Fruit fly (Drosophila melanogaster) whole organism, prepupa: ENCODE measurements around the gene CG10508.
A peak's percentile ranks its signal among the peaks of the same experiment; 100 is the strongest.

Experiments
- Blimp-1 ChIP-seq: fragments of 200-800 bp; sonication (Bioruptor generic); optimal IDR thresholded peaks from 3 replicates; lab custom pipeline; 2017; ENCODE audit warnings: missing biosample characterization, missing genetic modification characterization, mild to moderate bottlenecking, moderate library complexity, missing genetic modification reagents
- CG10669 ChIP-seq: fragments of 200-800 bp; sonication (Bioruptor generic); optimal IDR thresholded peaks from 3 replicates; lab custom pipeline; 2018; ENCODE audit warnings: missing biosample characterization, mild to moderate bottlenecking, missing genetic modification characterization, moderate library complexity
- CG11294 ChIP-seq: fragments of 200-800 bp; sonication (Bioruptor generic); IDR thresholded peaks from 2 replicates; pipeline ENCODE4 v1.3.6; 2022; ENCODE audit warnings: missing biosample characterization, missing genetic modification characterization
- CG11762 ChIP-seq: fragments of 200-800 bp; sonication (Bioruptor generic); optimal IDR thresholded peaks from 3 replicates; lab custom pipeline; 2016; ENCODE audit warnings: missing biosample characterization, missing genetic modification characterization; ENCODE audit not compliant: insufficient read depth
- CG15336 ChIP-seq: fragments of 200-800 bp; sonication (Bioruptor generic); IDR thresholded peaks from 2 replicates; pipeline ENCODE4 v1.3.6; 2022; ENCODE audit warnings: missing biosample characterization, missing genetic modification characterization
- CG1621 ChIP-seq: fragments of 200-800 bp; sonication (Bioruptor generic); optimal IDR thresholded peaks from 3 replicates; lab custom pipeline; 2018; ENCODE audit warnings: missing biosample characterization, mild to moderate bottlenecking, missing genetic modification characterization
- CG16779 ChIP-seq: fragments of 200-800 bp; sonication (Bioruptor generic); optimal IDR thresholded peaks from 3 replicates; lab custom pipeline; 2017; ENCODE audit warnings: missing biosample characterization, mild to moderate bottlenecking, missing genetic modification characterization
- CG3032 ChIP-seq: fragments of 200-800 bp; optimal IDR thresholded peaks from 2 replicates; lab custom pipeline; 2019; ENCODE audit warnings: missing biosample characterization, mild to moderate bottlenecking, missing genetic modification characterization, moderate library complexity
- CG31627 ChIP-seq: fragments of 200-800 bp; sonication (Bioruptor generic); optimal IDR thresholded peaks from 3 replicates; lab custom pipeline; 2016; ENCODE audit warnings: missing biosample characterization, missing genetic modification characterization
- CG32006 ChIP-seq: fragments of 200-800 bp; sonication (Bioruptor generic); optimal IDR thresholded peaks from 3 replicates; lab custom pipeline; 2017; ENCODE audit warnings: missing biosample characterization, mild to moderate bottlenecking, missing genetic modification characterization
- CG3919 ChIP-seq: fragments of 200-800 bp; sonication (Bioruptor generic); optimal IDR thresholded peaks from 3 replicates; lab custom pipeline; 2016; ENCODE audit warnings: missing biosample characterization, missing genetic modification characterization
- CG4318 ChIP-seq: fragments of 200-800 bp; sonication (Bioruptor generic); optimal IDR thresholded peaks from 3 replicates; lab custom pipeline; 2017; ENCODE audit warnings: missing biosample characterization, mild to moderate bottlenecking, missing genetic modification characterization
- CG6163 ChIP-seq: fragments of 200-800 bp; sonication (Bioruptor generic); IDR thresholded peaks from 3 replicates; pipeline ENCODE4 v1.3.6; 2022; ENCODE audit warnings: missing biosample characterization, missing genetic modification characterization
- CG6808 ChIP-seq: fragments of 200-800 bp; sonication (Bioruptor generic); optimal IDR thresholded peaks from 3 replicates; lab custom pipeline; 2017; ENCODE audit warnings: missing biosample characterization, missing genetic modification characterization, mild to moderate bottlenecking, moderate library complexity, missing genetic modification reagents
- CG6854 ChIP-seq: fragments of 200-800 bp; sonication (Bioruptor generic); optimal IDR thresholded peaks from 2 replicates; lab custom pipeline; 2017; ENCODE audit warnings: missing biosample characterization, mild to moderate bottlenecking, missing genetic modification characterization
- CG7368 ChIP-seq: fragments of 200-800 bp; sonication (Bioruptor generic); optimal IDR thresholded peaks from 3 replicates; lab custom pipeline; 2016; ENCODE audit warnings: missing biosample characterization, missing genetic modification characterization
- CG8119 ChIP-seq: fragments of 200-800 bp; sonication (Bioruptor generic); IDR thresholded peaks from 3 replicates; pipeline ENCODE4 v1.3.6; 2022; ENCODE audit warnings: missing biosample characterization, missing genetic modification characterization
- CG9139 ChIP-seq: fragments of 200-800 bp; sonication (Bioruptor generic); optimal IDR thresholded peaks from 3 replicates; lab custom pipeline; 2017; ENCODE audit warnings: missing biosample characterization, mild to moderate bottlenecking, missing genetic modification characterization
- Eip75B ChIP-seq: fragments of 200-800 bp; sonication (Bioruptor generic); optimal IDR thresholded peaks from 3 replicates; lab custom pipeline; 2016; ENCODE audit warnings: missing biosample characterization, missing genetic modification characterization
- Eip78C ChIP-seq: fragments of 200-800 bp; sonication (Bioruptor generic); peaks from one replicate; lab custom pipeline; 2016; ENCODE audit warnings: missing biosample characterization, missing genetic modification characterization
- Eip93F ChIP-seq: fragments of 200-800 bp; sonication (Bioruptor generic); optimal IDR thresholded peaks from 2 replicates; lab custom pipeline; 2016; ENCODE audit warnings: missing biosample characterization, mild to moderate bottlenecking, missing genetic modification characterization
- Ets21C ChIP-seq: fragments of 200-800 bp; sonication (Bioruptor generic); optimal IDR thresholded peaks from 3 replicates; lab custom pipeline; 2016; ENCODE audit warnings: missing biosample characterization, missing genetic modification characterization
- Ets96B ChIP-seq: fragments of 200-800 bp; optimal IDR thresholded peaks from 2 replicates; lab custom pipeline; 2019; ENCODE audit warnings: missing biosample characterization, mild to moderate bottlenecking, missing genetic modification characterization, moderate library complexity
- Gug ChIP-seq: fragments of 200-800 bp; sonication (Bioruptor generic); IDR thresholded peaks from 2 replicates; pipeline ENCODE4 v1.3.6; 2022; ENCODE audit warnings: missing biosample characterization, missing genetic modification characterization
- Hr38 ChIP-seq: sonication (Bioruptor generic); optimal IDR thresholded peaks from 2 replicates; lab custom pipeline; 2016; ENCODE audit warnings: missing biosample characterization, missing genetic modification characterization
- Hr39 ChIP-seq: fragments of 200-800 bp; sonication (Bioruptor generic); optimal IDR thresholded peaks from 2 replicates; lab custom pipeline; 2016; ENCODE audit warnings: missing biosample characterization, missing genetic modification characterization
- Hr4 ChIP-seq: fragments of 200-800 bp; sonication (Bioruptor generic); optimal IDR thresholded peaks from 3 replicates; lab custom pipeline; 2016; ENCODE audit warnings: missing biosample characterization, missing genetic modification characterization
- Smox ChIP-seq: fragments of 200-800 bp; sonication (Bioruptor generic); optimal IDR thresholded peaks from 3 replicates; lab custom pipeline; 2016; ENCODE audit warnings: missing biosample characterization, missing genetic modification characterization
- Sox102F ChIP-seq: fragments of 200-800 bp; sonication (Bioruptor generic); optimal IDR thresholded peaks from 2 replicates; lab custom pipeline; 2016; ENCODE audit warnings: missing biosample characterization, mild to moderate bottlenecking, missing genetic modification characterization
- Sox15 ChIP-seq: fragments of 200-800 bp; sonication (Bioruptor generic); optimal IDR thresholded peaks from 3 replicates; lab custom pipeline; 2016; ENCODE audit warnings: missing biosample characterization, missing genetic modification characterization
- achi ChIP-seq: fragments of 200-800 bp; sonication (Bioruptor generic); optimal IDR thresholded peaks from 3 replicates; lab custom pipeline; 2016; ENCODE audit warnings: missing biosample characterization, missing genetic modification characterization
- acj6 ChIP-seq: fragments of 200-800 bp; sonication (Bioruptor generic); optimal IDR thresholded peaks from 3 replicates; lab custom pipeline; 2016; ENCODE audit warnings: missing biosample characterization, missing genetic modification characterization
- cyc ChIP-seq: fragments of 200-800 bp; sonication (Bioruptor generic); optimal IDR thresholded peaks from 3 replicates; lab custom pipeline; 2016; ENCODE audit warnings: missing biosample characterization, missing genetic modification characterization
- dac ChIP-seq: fragments of 200-800 bp; sonication (Bioruptor generic); optimal IDR thresholded peaks from 2 replicates; lab custom pipeline; 2017; ENCODE audit warnings: missing biosample characterization, mild to moderate bottlenecking, missing genetic modification characterization
- dsx ChIP-seq: fragments of 200-800 bp; optimal IDR thresholded peaks from 3 replicates; lab custom pipeline; 2019; ENCODE audit warnings: missing biosample characterization, mild to moderate bottlenecking, missing genetic modification characterization, moderate library complexity; ENCODE audit not compliant: poor library complexity, severe bottlenecking
- fd59A ChIP-seq: fragments of 200-800 bp; sonication (Bioruptor generic); optimal IDR thresholded peaks from 2 replicates; lab custom pipeline; 2017; ENCODE audit warnings: missing biosample characterization, mild to moderate bottlenecking, missing genetic modification characterization, missing genetic modification reagents
- fkh ChIP-seq: fragments of 200-800 bp; sonication (Bioruptor generic); optimal IDR thresholded peaks from 3 replicates; lab custom pipeline; 2017; ENCODE audit warnings: missing biosample characterization, mild to moderate bottlenecking, missing genetic modification characterization, moderate library complexity
- lz ChIP-seq: fragments of 200-800 bp; sonication (Bioruptor generic); optimal IDR thresholded peaks from 3 replicates; lab custom pipeline; 2016; ENCODE audit warnings: missing biosample characterization, missing genetic modification characterization
- pdm3 ChIP-seq: fragments of 200-800 bp; sonication (Bioruptor generic); optimal IDR thresholded peaks from 3 replicates; lab custom pipeline; 2016; ENCODE audit warnings: missing biosample characterization, missing genetic modification characterization
- salr ChIP-seq, 2 experiments: fragments of 200-800 bp; sonication (Bioruptor generic); optimal IDR thresholded peaks; 3 replicates each; lab custom pipeline; 2016 to 2018; ENCODE audit warnings: missing biosample characterization in 2 of 2, missing genetic modification characterization in 2 of 2, mild to moderate bottlenecking in 1 of 2
- spab ChIP-seq: fragments of 200-800 bp; sonication (Bioruptor generic); optimal IDR thresholded peaks from 2 replicates; lab custom pipeline; 2017; ENCODE audit warnings: missing biosample characterization, mild to moderate bottlenecking, missing genetic modification characterization, missing genetic modification reagents
- ss ChIP-seq, 2 experiments: fragments of 200-800 bp; sonication (Bioruptor generic); optimal IDR thresholded peaks; 2 replicates in 1 of 2; 3 replicates in 1 of 2; lab custom pipeline; 2017 to 2018; ENCODE audit warnings: mild to moderate bottlenecking in 2 of 2, missing biosample characterization in 2 of 2, missing genetic modification characterization in 2 of 2, moderate library complexity in 1 of 2
- svp ChIP-seq: fragments of 200-800 bp; sonication (Bioruptor generic); peaks from one replicate; lab custom pipeline; 2016; ENCODE audit warnings: missing biosample characterization, missing genetic modification characterization
- topi ChIP-seq: fragments of 200-800 bp; sonication (Bioruptor generic); optimal IDR thresholded peaks from 3 replicates; lab custom pipeline; 2016; ENCODE audit warnings: missing biosample characterization, missing genetic modification characterization

CG10508 gene

DNA sequence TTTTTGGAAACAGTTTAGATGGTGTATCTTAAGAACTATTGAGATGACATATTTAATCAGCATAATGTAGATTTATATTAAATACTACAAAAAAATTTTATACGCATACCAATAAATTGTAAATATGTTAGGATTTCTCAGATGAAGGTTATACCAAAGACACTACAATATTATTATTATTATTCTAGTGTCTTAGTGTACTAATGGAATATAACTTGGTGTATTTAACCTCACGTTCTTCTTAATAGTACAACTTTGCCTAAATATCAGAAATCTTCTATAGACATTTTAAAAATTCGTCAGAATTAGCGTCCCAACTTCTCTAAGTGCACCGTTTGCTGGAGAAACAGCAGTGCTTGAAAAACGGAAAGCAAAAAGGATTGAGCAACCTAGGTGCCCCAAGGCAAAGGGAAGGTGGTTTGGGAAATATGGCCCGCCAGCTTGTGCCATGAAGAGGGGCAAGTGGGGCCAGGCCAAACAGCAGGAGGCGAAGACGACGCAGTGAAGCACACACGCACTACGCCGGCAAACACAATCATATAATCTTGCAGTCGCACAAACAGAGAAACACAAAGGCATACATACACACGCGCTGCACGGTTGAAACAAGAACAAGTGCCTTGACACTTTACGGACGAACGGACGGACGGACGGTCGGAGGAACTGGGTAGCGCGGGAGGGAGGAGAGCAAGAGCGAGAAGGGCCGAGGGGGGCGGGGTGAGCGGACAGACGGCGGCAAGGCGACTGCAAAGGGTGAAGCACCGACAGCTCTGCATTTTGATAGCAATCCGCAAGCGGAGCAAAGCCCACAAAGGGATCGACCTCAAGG lies 43.1 kb downstream of the CG10508 start (continued):
- peak; percentile 77 for TF ChIP-seq CG3032
- peak; percentile 40; the same call in 1 of the 3 replicates for TF ChIP-seq CG6163 (GFP tag; lab: Robert Waterston, UW)
- peak; percentile 0 for TF ChIP-seq Hr39 (GFP tag; lab: Kevin White, UChicago)
- TF ChIP-seq Hr4 (GFP tag; lab: Kevin White, UChicago) = peak; percentile 25
- TF ChIP-seq CG16779 (tag; lab: Kevin White, UChicago) = peak; percentile 34
- no peak for TF ChIP-seq CG1621 (tag; lab: Kevin White, UChicago)
- TF ChIP-seq cyc = peak; percentile 51
- TF ChIP-seq CG6808 (GFP tag; lab: Kevin White, UChicago) = peak; percentile 66
- TF ChIP-seq lz (GFP tag; lab: Kevin White, UChicago) = peak; percentile 59
- peak; percentile 4 for TF ChIP-seq Sox102F (GFP tag; lab: Kevin White, UChicago)
- peak; percentile 27 for TF ChIP-seq Eip75B
- TF ChIP-seq Hr38 (GFP tag; lab: Kevin White, UChicago) = no peak
- TF ChIP-seq CG6854 (GFP tag; lab: Kevin White, UChicago) = no peak

DNA sequence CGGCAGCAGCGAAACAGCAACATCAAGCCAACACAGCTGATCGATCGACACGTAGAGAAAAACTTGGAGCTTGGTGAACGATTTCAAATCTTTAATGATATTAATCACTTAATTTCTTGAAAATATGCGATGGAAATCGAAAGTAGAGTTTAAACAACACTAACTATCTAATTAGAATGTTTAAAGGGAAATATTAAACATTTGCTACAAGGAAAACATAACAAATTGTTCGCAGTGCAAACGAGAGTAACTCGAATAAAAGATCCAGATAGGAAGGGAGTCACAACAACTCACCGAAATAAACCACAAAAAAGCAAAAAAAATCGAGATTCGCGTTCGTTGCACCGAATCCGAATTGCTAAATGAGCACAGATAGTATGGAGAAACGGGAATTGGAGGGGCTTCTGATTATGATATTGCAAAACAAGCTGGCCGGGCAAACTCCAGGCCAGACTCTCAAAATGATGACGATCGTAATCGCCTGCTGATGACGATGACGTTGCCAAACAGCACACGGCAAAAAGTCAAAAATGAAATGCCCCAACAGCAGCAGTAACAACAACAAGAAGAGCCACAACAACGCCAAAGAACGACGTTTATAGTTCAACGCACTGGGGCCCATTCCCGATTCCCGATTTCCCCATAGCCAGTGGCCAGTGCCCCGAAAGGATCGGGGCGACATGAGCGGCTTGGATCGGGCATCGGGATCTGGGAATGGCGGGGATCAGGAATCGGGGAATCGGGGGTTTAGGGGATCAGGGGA lies 43.9 kb downstream of the CG10508 start:
- TF ChIP-seq CG7368 = peak; percentile 98
- peak; percentile 99 for TF ChIP-seq pdm3 (GFP tag; lab: Kevin White, UChicago)
- peak; percentile 99 for TF ChIP-seq Hr39 (GFP tag; lab: Kevin White, UChicago)
- peak; percentile 65 for TF ChIP-seq CG4318 (GFP tag; lab: Kevin White, UChicago)
- TF ChIP-seq Blimp-1 (GFP tag; lab: Kevin White, UChicago) = peak; percentile 97
- TF ChIP-seq ss (GFP tag; optimal IDR thresholded peaks at IDR 0.05; lab: Kevin White, UChicago) = peak; percentile 93 to 99
- no peak for TF ChIP-seq Hr38 (GFP tag; lab: Kevin White, UChicago)
- TF ChIP-seq CG16779 (tag; lab: Kevin White, UChicago) = peak; percentile 90
- peak; percentile 8 for TF ChIP-seq dac (GFP tag; lab: Kevin White, UChicago)
- peak; percentile 89 to 97 for TF ChIP-seq salr (GFP tag; optimal IDR thresholded peaks at IDR 0.05; lab: Kevin White, UChicago)
- peak; percentile 83 for TF ChIP-seq Hr4 (GFP tag; lab: Kevin White, UChicago)
- TF ChIP-seq fd59A (GFP tag; lab: Kevin White, UChicago) = peak; percentile 98
- TF ChIP-seq CG8119 (GFP tag; lab: Robert Waterston, UW) = peak; percentile 88
- TF ChIP-seq CG31627 (GFP tag; lab: Kevin White, UChicago) = peak; percentile 99
- TF ChIP-seq CG6163 (GFP tag; lab: Robert Waterston, UW) = peak; percentile 98
- TF ChIP-seq CG6854 (GFP tag; lab: Kevin White, UChicago) = peak; percentile 99
- TF ChIP-seq cyc = peak; percentile 99
- peak; percentile 99 for TF ChIP-seq spab
- TF ChIP-seq CG9139 (GFP tag; lab: Kevin White, UChicago) = peak; percentile 98
- TF ChIP-seq Eip75B = peak; percentile 99
- TF ChIP-seq svp (GFP tag; lab: Kevin White, UChicago) = peak; percentile 100
- TF ChIP-seq achi = peak; percentile 98
- peak; percentile 100 for TF ChIP-seq Eip78C (GFP tag; lab: Kevin White, UChicago)
- peak; percentile 99 for TF ChIP-seq Sox102F (GFP tag; lab: Kevin White, UChicago)
- peak; percentile 99 for TF ChIP-seq Eip93F (GFP tag; lab: Kevin White, UChicago)
- peak; percentile 82 for TF ChIP-seq CG15336
- TF ChIP-seq topi = peak; percentile 100
- TF ChIP-seq CG3919 (GFP tag; lab: Kevin White, UChicago) = peak; percentile 99
- TF ChIP-seq dsx (GFP tag; lab: Kevin White, UChicago) = peak; percentile 98
- TF ChIP-seq fkh (GFP tag; lab: Kevin White, UChicago) = no peak
- peak; percentile 97 for TF ChIP-seq CG11762
- TF ChIP-seq CG6808 (GFP tag; lab: Kevin White, UChicago) = peak; percentile 98
- peak; percentile 81 for TF ChIP-seq CG32006 (GFP tag; lab: Kevin White, UChicago)
- peak; percentile 99 for TF ChIP-seq CG10669 (GFP tag; lab: Kevin White, UChicago)
- TF ChIP-seq Ets21C (GFP tag; lab: Kevin White, UChicago) = peak; percentile 98
- TF ChIP-seq Ets96B (tag; lab: Kevin White, UChicago) = peak; percentile 99
- TF ChIP-seq Gug = peak; percentile 72
- TF ChIP-seq acj6 (GFP tag; lab: Kevin White, UChicago) = peak; percentile 99
- TF ChIP-seq Sox15 (GFP tag; lab: Kevin White, UChicago) = peak; percentile 98
- TF ChIP-seq CG11294 = peak; percentile 63
- peak; percentile 99 for TF ChIP-seq Smox (GFP tag; lab: Kevin White, UChicago)
